Worm (Caenorhabditis elegans) whole organism, L1 larva: ENCODE data around the gene K03H9.3.

ENCODE experiments used
- dpl-1 ChIP-seq, 3 experiments: fragments of 150-350 bp in 2 of 3; sonication (generic microtip) in 1 of 3; optimal IDR thresholded peaks; 2 replicates each; lab custom pipeline; 2014 to 2017; ENCODE audit warnings: missing biosample characterization in 3 of 3, missing genetic modification characterization in 3 of 3, missing genetic modification reagents in 3 of 3
- elt-2 ChIP-seq: sonication (generic microtip); optimal IDR thresholded peaks from 2 replicates; lab custom pipeline; 2016; ENCODE audit warnings: missing genetic modification characterization, mild to moderate bottlenecking, inconsistent platforms, missing compliant biosample characterization, missing genetic modification reagents
- fkh-4 ChIP-seq: sonication (generic microtip); optimal IDR thresholded peaks from 2 replicates; lab custom pipeline; 2016; ENCODE audit warnings: missing compliant biosample characterization, missing genetic modification characterization, borderline replicate concordance
- lin-39 ChIP-seq: fragments of 150-350 bp; optimal IDR thresholded peaks from 2 replicates; lab custom pipeline; 2014; ENCODE audit warnings: missing biosample characterization, missing genetic modification reagents, missing genetic modification characterization
- lir-3 ChIP-seq: sonication (generic microtip); optimal IDR thresholded peaks from 2 replicates; lab custom pipeline; 2016; ENCODE audit warnings: mild to moderate bottlenecking, missing genetic modification characterization, moderate library complexity, missing compliant biosample characterization; ENCODE audit not compliant: poor library complexity
- lsy-2 ChIP-seq, 2 experiments: fragments of 150-350 bp; optimal IDR thresholded peaks; 2 replicates each; lab custom pipeline; 2014; ENCODE audit warnings: missing biosample characterization in 2 of 2, missing genetic modification characterization in 2 of 2
- nhr-12 ChIP-seq: sonication (generic microtip); optimal IDR thresholded peaks from 2 replicates; lab custom pipeline; 2017; ENCODE audit warnings: missing biosample characterization, missing genetic modification characterization
- nhr-237 ChIP-seq: fragments of 150-350 bp; optimal IDR thresholded peaks from 2 replicates; lab custom pipeline; 2014; ENCODE audit warnings: missing biosample characterization, missing genetic modification characterization
- nhr-28 ChIP-seq: fragments of 150-350 bp; optimal IDR thresholded peaks from 2 replicates; lab custom pipeline; 2014; ENCODE audit warnings: missing biosample characterization, missing genetic modification characterization
- skn-1 ChIP-seq: fragments of 150-350 bp; optimal IDR thresholded peaks from 2 replicates; lab custom pipeline; 2014; ENCODE audit warnings: missing biosample characterization, missing genetic modification characterization
- sox-4 ChIP-seq: sonication (generic microtip); optimal IDR thresholded peaks from 2 replicates; lab custom pipeline; 2016; ENCODE audit warnings: missing genetic modification characterization, missing compliant biosample characterization
- ztf-4 ChIP-seq: fragments of 150-350 bp; optimal IDR thresholded peaks from 2 replicates; lab custom pipeline; 2014; ENCODE audit warnings: missing biosample characterization, missing genetic modification characterization

DNA sequence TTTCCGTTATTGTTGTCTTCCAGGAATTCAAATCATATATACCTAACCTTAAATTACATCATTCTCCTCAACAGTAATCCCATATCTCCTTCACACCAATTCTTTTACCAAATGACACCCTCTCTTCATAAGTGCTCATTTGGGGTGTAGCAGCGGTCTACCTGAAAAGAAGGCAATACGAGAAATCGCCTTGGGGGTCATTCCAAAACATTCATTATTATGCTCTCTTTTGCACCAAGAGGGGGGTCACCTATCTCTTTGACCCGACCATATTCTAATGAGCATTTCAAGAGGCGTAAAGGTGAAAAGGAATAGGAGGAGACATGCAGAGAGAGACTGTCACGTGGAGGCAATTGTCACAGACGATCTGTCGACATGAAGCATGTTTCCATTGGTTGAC lies 13.9 kb downstream of the K03H9.3 start:
- TF ChIP-seq nhr-12 (tag; lab: Kevin White, UChicago) (no peak), nhr-28 (tag; lab: Kevin White, UChicago) (no peak), sox-4 (no peak), skn-1 (tag; lab: Kevin White, UChicago) (no peak), fkh-4 (tag; lab: Kevin White, UChicago) (no peak), lin-39 (tag; lab: Kevin White, UChicago) (no peak), ztf-4 (tag; lab: Kevin White, UChicago) (no peak), dpl-1 (GFP tag; optimal IDR thresholded peaks at IDR 0.05; lab: Kevin White, UChicago) (no peak), lir-3 (tag; lab: Kevin White, UChicago) (no peak), nhr-237 (tag; lab: Kevin White, UChicago) (no peak), lsy-2 (tag; optimal IDR thresholded peaks at IDR 0.05; lab: Kevin White, UChicago) (no peak), elt-2 (no peak)
